Worm (Caenorhabditis elegans) whole organism, L3 larva: Measurements from ENCODE around the gene nra-4.
A peak's percentile ranks its signal among the peaks of the same experiment; 100 is the strongest.

Source experiments
- ama-1 ChIP-seq: fragments of 150-350 bp; optimal IDR thresholded peaks from 2 replicates; lab custom pipeline; 2018
- ceh-28 ChIP-seq: fragments of 150-350 bp; optimal IDR thresholded peaks from 2 replicates; lab custom pipeline; 2014; ENCODE audit warnings: missing biosample characterization, missing genetic modification reagents, missing genetic modification characterization
- ceh-82 ChIP-seq: fragments of 150-350 bp; optimal IDR thresholded peaks from 2 replicates; lab custom pipeline; 2014; ENCODE audit warnings: missing biosample characterization, missing genetic modification characterization
- ceh-9 ChIP-seq: sonication (generic microtip); optimal IDR thresholded peaks from 2 replicates; lab custom pipeline; 2018; ENCODE audit warnings: missing biosample characterization, missing genetic modification characterization
- daf-12 ChIP-seq: fragments of 150-350 bp; optimal IDR thresholded peaks from 2 replicates; lab custom pipeline; 2014; ENCODE audit warnings: missing biosample characterization, missing genetic modification reagents, missing genetic modification characterization
- egl-27 ChIP-seq: sonication (generic microtip); optimal IDR thresholded peaks from 4 replicates; lab custom pipeline; 2017; ENCODE audit warnings: missing biosample characterization, missing genetic modification reagents, missing genetic modification characterization
- egl-5 ChIP-seq: fragments of 150-350 bp; optimal IDR thresholded peaks from 2 replicates; lab custom pipeline; 2017; ENCODE audit warnings: missing biosample characterization, missing genetic modification reagents, missing genetic modification characterization, inconsistent platforms
- elt-1 ChIP-seq: fragments of 150-350 bp; optimal IDR thresholded peaks from 2 replicates; lab custom pipeline; 2014; ENCODE audit warnings: missing biosample characterization, missing genetic modification characterization
- elt-2 ChIP-seq: sonication (generic microtip); optimal IDR thresholded peaks from 2 replicates; lab custom pipeline; 2016; ENCODE audit warnings: missing genetic modification reagents, mild to moderate bottlenecking, missing genetic modification characterization, missing compliant biosample characterization
- elt-3 ChIP-seq, 3 experiments: fragments of 150-350 bp in 1 of 3; sonication (generic microtip) in 2 of 3; optimal IDR thresholded peaks; 2 replicates in 2 of 3; 4 replicates in 1 of 3; lab custom pipeline; 2014 to 2017; ENCODE audit warnings: missing biosample characterization in 3 of 3, missing genetic modification characterization in 3 of 3
- eor-1 ChIP-seq, 2 experiments: fragments of 150-350 bp; optimal IDR thresholded peaks; 2 replicates each; lab custom pipeline; 2014 to 2018; ENCODE audit warnings: missing biosample characterization in 2 of 2, missing genetic modification characterization in 2 of 2
- fkh-2 ChIP-seq: fragments of 150-350 bp; optimal IDR thresholded peaks from 2 replicates; lab custom pipeline; 2014; ENCODE audit warnings: missing biosample characterization, missing genetic modification reagents, missing genetic modification characterization
- lin-15B ChIP-seq: fragments of 150-350 bp; optimal IDR thresholded peaks from 2 replicates; lab custom pipeline; 2014; ENCODE audit warnings: missing biosample characterization, missing genetic modification characterization
- lin-39 ChIP-seq: fragments of 150-350 bp; optimal IDR thresholded peaks from 2 replicates; lab custom pipeline; 2018; ENCODE audit warnings: missing biosample characterization, missing genetic modification reagents, missing genetic modification characterization
- lsy-12 ChIP-seq: sonication (generic microtip); optimal IDR thresholded peaks from 2 replicates; lab custom pipeline; 2016; ENCODE audit warnings: mild to moderate bottlenecking, missing genetic modification characterization, missing compliant biosample characterization
- mdl-1 ChIP-seq: fragments of 150-350 bp; optimal IDR thresholded peaks from 2 replicates; lab custom pipeline; 2014; ENCODE audit warnings: missing biosample characterization, missing genetic modification characterization
- mml-1 ChIP-seq: fragments of 150-350 bp; sonication (generic microtip); optimal IDR thresholded peaks from 3 replicates; lab custom pipeline; 2014; ENCODE audit warnings: missing biosample characterization, missing genetic modification characterization
- nfya-1 ChIP-seq: sonication (generic microtip); optimal IDR thresholded peaks from 2 replicates; lab custom pipeline; 2017; ENCODE audit warnings: missing genetic modification characterization, mild to moderate bottlenecking, missing compliant biosample characterization, antibody characterized with exemption, moderate library complexity; ENCODE audit not compliant: insufficient read depth
- nhr-11 ChIP-seq: fragments of 150-350 bp; optimal IDR thresholded peaks from 2 replicates; lab custom pipeline; 2014; ENCODE audit warnings: missing biosample characterization, missing genetic modification characterization
- nhr-12 ChIP-seq: fragments of 150-350 bp; optimal IDR thresholded peaks from 2 replicates; lab custom pipeline; 2014; ENCODE audit warnings: missing biosample characterization, missing genetic modification characterization
- nhr-23 ChIP-seq: fragments of 150-350 bp; optimal IDR thresholded peaks from 2 replicates; lab custom pipeline; 2014; ENCODE audit warnings: missing biosample characterization, missing genetic modification reagents, missing genetic modification characterization
- nhr-237 ChIP-seq: fragments of 150-350 bp; optimal IDR thresholded peaks from 2 replicates; lab custom pipeline; 2014; ENCODE audit warnings: missing biosample characterization, missing genetic modification characterization
- nhr-28 ChIP-seq: fragments of 150-350 bp; optimal IDR thresholded peaks from 2 replicates; lab custom pipeline; 2014; ENCODE audit warnings: missing biosample characterization, missing genetic modification characterization
- nhr-67 ChIP-seq: fragments of 150-350 bp; optimal IDR thresholded peaks from 2 replicates; lab custom pipeline; 2014; ENCODE audit warnings: missing biosample characterization, missing genetic modification characterization
- pha-4 ChIP-seq: fragments of 150-350 bp; optimal IDR thresholded peaks from 2 replicates; lab custom pipeline; 2014; ENCODE audit warnings: missing biosample characterization, missing genetic modification reagents, missing genetic modification characterization
- pqm-1 ChIP-seq: fragments of 150-350 bp; optimal IDR thresholded peaks from 2 replicates; lab custom pipeline; 2017; ENCODE audit warnings: missing biosample characterization, missing genetic modification characterization, inconsistent platforms
- sea-2 ChIP-seq: fragments of 150-350 bp; sonication (generic microtip); optimal IDR thresholded peaks from 4 replicates; lab custom pipeline; 2014; ENCODE audit warnings: missing biosample characterization, missing genetic modification reagents, missing genetic modification characterization
- snpc-4 ChIP-seq: fragments of 150-350 bp; optimal IDR thresholded peaks from 2 replicates; lab custom pipeline; 2014; ENCODE audit warnings: missing biosample characterization, missing genetic modification characterization
- unc-39 ChIP-seq: sonication (generic microtip); optimal IDR thresholded peaks from 4 replicates; lab custom pipeline; 2017; ENCODE audit warnings: missing biosample characterization, missing genetic modification characterization
- unc-62 ChIP-seq: fragments of 150-350 bp; sonication (generic microtip); optimal IDR thresholded peaks from 4 replicates; lab custom pipeline; 2014; ENCODE audit warnings: missing biosample characterization, missing genetic modification reagents, missing genetic modification characterization
- zag-1 ChIP-seq: fragments of 150-350 bp; optimal IDR thresholded peaks from 2 replicates; lab custom pipeline; 2014; ENCODE audit warnings: missing biosample characterization, missing genetic modification characterization
- ztf-11 ChIP-seq: fragments of 150-350 bp; optimal IDR thresholded peaks from 2 replicates; lab custom pipeline; 2014; ENCODE audit warnings: missing biosample characterization, missing genetic modification characterization
- ztf-4 ChIP-seq: fragments of 150-350 bp; optimal IDR thresholded peaks from 2 replicates; lab custom pipeline; 2014; ENCODE audit warnings: missing biosample characterization, missing genetic modification characterization

Gene nra-4

DNA sequence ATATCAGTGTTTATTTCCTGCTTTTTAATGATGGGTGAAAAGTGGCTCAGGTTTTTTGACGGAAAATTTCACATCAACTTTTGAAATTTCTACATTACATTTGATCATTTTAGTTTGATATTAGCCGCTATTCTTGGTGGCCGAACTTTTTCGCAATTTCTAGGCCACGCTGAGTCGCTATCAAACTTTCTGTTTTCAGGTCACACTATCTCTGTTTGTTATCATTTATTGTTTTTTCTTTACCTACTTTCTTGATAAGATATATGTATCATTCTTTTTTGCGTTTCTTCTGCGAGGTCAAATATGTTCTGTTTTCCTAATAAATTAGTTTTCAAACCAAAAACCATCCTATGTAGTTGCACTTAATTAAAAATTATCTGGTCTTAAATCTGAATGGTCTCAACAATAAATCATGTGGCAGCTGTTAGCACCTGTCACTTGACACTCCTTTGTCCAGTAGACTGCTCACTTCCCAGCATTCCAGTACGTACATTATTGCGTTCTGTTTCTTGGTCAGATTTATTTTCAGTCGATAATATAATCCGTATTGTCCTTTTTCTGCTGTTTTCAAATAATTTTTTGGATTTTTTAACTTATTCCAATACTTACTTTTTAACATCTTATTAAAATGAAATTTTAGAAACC is 12.0 kb upstream of the nra-4 start:
- TF ChIP-seq fkh-2 (tag; lab: Kevin White, UChicago) (no peak), ceh-28 (tag; lab: Kevin White, UChicago) (peak; percentile 40), nhr-23 (tag; lab: Kevin White, UChicago) (peak; percentile 68), elt-3 (tag; optimal IDR thresholded peaks at IDR 0.05; lab: Kevin White, UChicago) (peak in 1 of 3 experiments; percentile 23), snpc-4 (tag; lab: Kevin White, UChicago) (peak; percentile 23), unc-62 (GFP tag; lab: Kevin White, UChicago) (no peak), elt-2 (peak; percentile 83), pqm-1 (tag; lab: Kevin White, UChicago) (peak; percentile 74), pha-4 (no peak), lin-15B (tag; lab: Kevin White, UChicago) (peak; percentile 17), nhr-28 (tag; lab: Kevin White, UChicago) (no peak)

DNA sequence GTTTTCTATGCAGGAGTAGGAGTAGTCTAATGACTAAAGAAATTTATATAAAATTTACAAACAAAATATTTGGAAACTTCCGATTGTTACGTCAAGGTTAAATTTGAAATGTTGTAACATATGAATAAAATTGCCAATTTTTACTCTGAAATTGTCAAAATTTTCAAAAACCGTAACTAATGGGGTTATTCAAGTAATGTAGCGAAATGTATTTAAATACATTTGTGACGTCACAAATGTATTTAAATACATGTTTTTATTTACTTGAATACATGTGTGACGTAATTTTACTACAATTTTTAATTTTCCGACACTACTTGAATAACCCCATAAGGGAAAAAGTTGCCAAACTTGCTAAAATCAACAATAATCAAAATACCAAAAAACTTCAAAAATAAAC is 5.0 kb upstream of the nra-4 start:
- TF ChIP-seq eor-1 (tag; optimal IDR thresholded peaks at IDR 0.05; lab: Kevin White, UChicago) (no peak), lin-15B (tag; lab: Kevin White, UChicago) (no peak), ceh-28 (tag; lab: Kevin White, UChicago) (no peak), ceh-82 (tag; lab: Kevin White, UChicago) (no peak), mdl-1 (tag; lab: Kevin White, UChicago) (no peak), nhr-12 (tag; lab: Kevin White, UChicago) (no peak), nhr-28 (tag; lab: Kevin White, UChicago) (no peak), nhr-23 (tag; lab: Kevin White, UChicago) (no peak), unc-39 (tag; lab: Kevin White, UChicago) (no peak), elt-1 (tag; lab: Kevin White, UChicago) (no peak), ztf-4 (tag; lab: Kevin White, UChicago) (no peak), lin-39 (tag; lab: Kevin White, UChicago) (no peak), sea-2 (GFP tag; lab: Kevin White, UChicago) (no peak), ama-1 (lab: Kevin White, UChicago) (no peak), mml-1 (tag; lab: Kevin White, UChicago) (no peak), nfya-1 (no peak), nhr-67 (tag; lab: Kevin White, UChicago) (no peak), daf-12 (tag; lab: Kevin White, UChicago) (no peak), pqm-1 (tag; lab: Kevin White, UChicago) (no peak)

DNA sequence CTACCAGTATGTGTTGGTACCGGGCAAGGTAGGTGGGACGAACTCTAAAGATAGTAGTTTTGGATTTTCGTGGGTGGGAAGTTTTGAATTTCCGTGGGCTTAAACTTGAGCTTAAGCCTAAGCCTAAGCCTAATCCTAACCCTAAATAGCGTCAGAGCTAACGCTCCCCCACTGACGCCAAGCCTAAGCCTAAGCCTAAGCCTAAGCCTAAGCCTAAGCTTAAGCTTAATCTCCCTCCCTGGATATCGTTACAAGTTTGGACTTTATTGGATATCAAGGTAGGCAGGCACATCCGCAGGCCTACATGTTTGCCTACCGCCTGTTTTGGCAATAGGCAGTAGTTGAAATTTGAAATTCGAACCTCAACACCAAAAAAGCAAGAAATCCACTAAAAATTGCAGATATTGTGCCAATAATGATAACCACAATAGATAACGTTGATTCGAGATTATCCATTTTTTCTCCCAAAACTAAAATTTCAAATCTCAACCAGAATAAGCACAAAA is 4.2 kb upstream of the nra-4 start, which contains the start of gene K10C9.4:
Gene K10C9.4, minus strand, starts transcription at position 456 of the 506 bp plus-strand sequence.
- no peak for TF ChIP-seq nhr-67 (tag; lab: Kevin White, UChicago)
- no peak for TF ChIP-seq daf-12 (tag; lab: Kevin White, UChicago)
- TF ChIP-seq nhr-11 (tag; lab: Kevin White, UChicago) = no peak
- no peak for TF ChIP-seq lsy-12
- TF ChIP-seq nhr-23 (tag; lab: Kevin White, UChicago) = no peak
- TF ChIP-seq ceh-82 (tag; lab: Kevin White, UChicago) = no peak
- TF ChIP-seq nhr-237 (tag; lab: Kevin White, UChicago) = no peak
- no peak for TF ChIP-seq nfya-1
- TF ChIP-seq egl-27 (tag; lab: Kevin White, UChicago) = no peak
- TF ChIP-seq lin-39 (tag; lab: Kevin White, UChicago) = no peak

DNA sequence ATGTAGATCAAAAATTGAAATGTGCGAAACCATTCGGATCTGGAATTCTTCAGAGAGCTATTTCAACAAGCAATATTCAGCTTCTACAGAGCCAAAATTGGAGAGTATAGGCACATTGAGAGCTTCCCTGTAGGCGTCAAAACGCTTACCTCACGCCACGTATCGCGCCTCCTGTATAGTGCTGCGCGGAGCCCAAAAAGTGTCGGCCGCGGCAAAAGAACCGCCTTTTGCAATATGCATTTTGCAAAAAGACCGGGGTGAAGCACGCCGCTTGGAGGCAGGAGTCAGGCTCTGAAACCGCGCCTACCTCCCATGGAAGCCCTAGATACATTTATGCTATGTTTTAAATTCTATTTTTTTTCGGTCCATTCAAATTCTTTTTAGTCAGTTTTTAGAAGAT is 3.3 kb upstream of the nra-4 start:
- no peak for TF ChIP-seq ceh-82 (tag; lab: Kevin White, UChicago)
- TF ChIP-seq ztf-11 (tag; lab: Kevin White, UChicago) = no peak
- TF ChIP-seq nhr-23 (tag; lab: Kevin White, UChicago) = no peak
- TF ChIP-seq daf-12 (tag; lab: Kevin White, UChicago) = no peak
- no peak for TF ChIP-seq ceh-28 (tag; lab: Kevin White, UChicago)
- TF ChIP-seq pqm-1 (tag; lab: Kevin White, UChicago) = no peak
- no peak for TF ChIP-seq egl-5 (tag; lab: Kevin White, UChicago)
- TF ChIP-seq unc-39 (tag; lab: Kevin White, UChicago) = no peak
- no peak for TF ChIP-seq elt-2
- TF ChIP-seq ama-1 (lab: Kevin White, UChicago) = no peak
- no peak for TF ChIP-seq ceh-9 (tag; lab: Kevin White, UChicago)
- no peak for TF ChIP-seq nfya-1
- TF ChIP-seq nhr-28 (tag; lab: Kevin White, UChicago) = no peak
- no peak for TF ChIP-seq egl-27 (tag; lab: Kevin White, UChicago)
- TF ChIP-seq zag-1 = no peak
- TF ChIP-seq, all 47 proteins: peak for 0
